Worm (Caenorhabditis elegans) whole organism, L2 larva: ENCODE results near the gene K04G11.3.

Source experiments
- C34F6.9 ChIP-seq: fragments of 150-350 bp; optimal IDR thresholded peaks from 2 replicates; lab custom pipeline; 2014; ENCODE audit warnings: missing biosample characterization, missing genetic modification characterization
- F13H6.1 ChIP-seq: sonication (generic microtip); optimal IDR thresholded peaks from 2 replicates; lab custom pipeline; 2016; ENCODE audit warnings: missing genetic modification characterization, missing compliant biosample characterization
- R02D3.7 ChIP-seq: fragments of 150-350 bp; optimal IDR thresholded peaks from 2 replicates; lab custom pipeline; 2014; ENCODE audit warnings: missing biosample characterization, missing genetic modification characterization
- Y55F3AM.14 ChIP-seq: fragments of 200-800 bp; sonication (Bioruptor generic); optimal IDR thresholded peaks from 2 replicates; lab custom pipeline; 2018; ENCODE audit warnings: mild to moderate bottlenecking, missing genetic modification characterization, missing compliant biosample characterization
- alr-1 ChIP-seq: fragments of 150-350 bp; optimal IDR thresholded peaks from 2 replicates; lab custom pipeline; 2014; ENCODE audit warnings: missing biosample characterization, missing genetic modification characterization
- aly-2 ChIP-seq: fragments of 150-350 bp; optimal IDR thresholded peaks from 2 replicates; lab custom pipeline; 2014; ENCODE audit warnings: missing biosample characterization, missing genetic modification characterization
- ama-1 ChIP-seq: fragments of 150-350 bp; optimal IDR thresholded peaks from 2 replicates; lab custom pipeline; 2018; ENCODE audit warnings: inconsistent platforms
- ceh-16 ChIP-seq: fragments of 150-350 bp; optimal IDR thresholded peaks from 2 replicates; lab custom pipeline; 2014; ENCODE audit warnings: missing biosample characterization, missing genetic modification characterization
- ceh-82 ChIP-seq: fragments of 150-350 bp; optimal IDR thresholded peaks from 2 replicates; lab custom pipeline; 2014; ENCODE audit warnings: missing biosample characterization, missing genetic modification characterization
- crh-2 ChIP-seq: sonication (generic microtip); optimal IDR thresholded peaks from 2 replicates; lab custom pipeline; 2017; ENCODE audit warnings: missing biosample characterization, missing genetic modification characterization
- dmd-4 ChIP-seq: sonication (generic microtip); optimal IDR thresholded peaks from 2 replicates; lab custom pipeline; 2017; ENCODE audit warnings: missing biosample characterization, missing genetic modification characterization
- egl-27 ChIP-seq: sonication (generic microtip); optimal IDR thresholded peaks from 3 replicates; lab custom pipeline; 2017; ENCODE audit warnings: missing biosample characterization, missing genetic modification reagents, missing genetic modification characterization
- elt-1 ChIP-seq: fragments of 150-350 bp; optimal IDR thresholded peaks from 2 replicates; lab custom pipeline; 2014; ENCODE audit warnings: missing biosample characterization, missing genetic modification characterization
- elt-3 ChIP-seq: sonication (generic microtip); optimal IDR thresholded peaks from 2 replicates; lab custom pipeline; 2017; ENCODE audit warnings: missing biosample characterization, missing genetic modification characterization
- fos-1 ChIP-seq: fragments of 150-350 bp; optimal IDR thresholded peaks from 2 replicates; lab custom pipeline; 2014; ENCODE audit warnings: missing biosample characterization, missing genetic modification characterization
- gmeb-1 ChIP-seq: fragments of 150-350 bp; optimal IDR thresholded peaks from 2 replicates; lab custom pipeline; 2014; ENCODE audit warnings: missing biosample characterization, missing genetic modification characterization
- lin-11 ChIP-seq: fragments of 150-350 bp; sonication (generic microtip); optimal IDR thresholded peaks from 2 replicates; lab custom pipeline; 2014; ENCODE audit warnings: missing biosample characterization, missing genetic modification characterization, inconsistent platforms, mixed read lengths
- lin-39 ChIP-seq: fragments of 150-350 bp; optimal IDR thresholded peaks from 2 replicates; lab custom pipeline; 2014; ENCODE audit warnings: missing biosample characterization, missing genetic modification reagents, missing genetic modification characterization
- lsy-2 ChIP-seq, 2 experiments: fragments of 150-350 bp in 1 of 2; sonication (generic microtip) in 1 of 2; optimal IDR thresholded peaks; 2 replicates each; lab custom pipeline; 2014 to 2017; ENCODE audit warnings: missing biosample characterization in 2 of 2, missing genetic modification characterization in 2 of 2
- mab-5 ChIP-seq: fragments of 150-350 bp; optimal IDR thresholded peaks from 2 replicates; lab custom pipeline; 2014; ENCODE audit warnings: missing biosample characterization, missing genetic modification characterization
- mbf-1 ChIP-seq: sonication (generic microtip); optimal IDR thresholded peaks from 2 replicates; lab custom pipeline; 2017; ENCODE audit warnings: missing biosample characterization, missing genetic modification characterization
- mdl-1 ChIP-seq, 2 experiments: fragments of 150-350 bp in 1 of 2; sonication (generic microtip) in 1 of 2; optimal IDR thresholded peaks; 2 replicates each; lab custom pipeline; 2017; ENCODE audit warnings: missing biosample characterization in 2 of 2, missing genetic modification characterization in 2 of 2
- nhr-11 ChIP-seq: fragments of 150-350 bp; optimal IDR thresholded peaks from 2 replicates; lab custom pipeline; 2014; ENCODE audit warnings: missing biosample characterization, missing genetic modification characterization
- nhr-12 ChIP-seq: fragments of 150-350 bp; optimal IDR thresholded peaks from 2 replicates; lab custom pipeline; 2014; ENCODE audit warnings: missing biosample characterization, missing genetic modification characterization
- nhr-21 ChIP-seq: fragments of 150-350 bp; optimal IDR thresholded peaks from 2 replicates; lab custom pipeline; 2014; ENCODE audit warnings: missing biosample characterization, missing genetic modification characterization
- nhr-237 ChIP-seq: fragments of 150-350 bp; optimal IDR thresholded peaks from 2 replicates; lab custom pipeline; 2014; ENCODE audit warnings: missing biosample characterization, missing genetic modification characterization
- nhr-25 ChIP-seq: fragments of 150-350 bp; sonication (generic microtip); optimal IDR thresholded peaks from 3 replicates; lab custom pipeline; 2014; ENCODE audit warnings: missing biosample characterization, missing genetic modification characterization
- nhr-6 ChIP-seq: fragments of 150-350 bp; optimal IDR thresholded peaks from 2 replicates; lab custom pipeline; 2014; ENCODE audit warnings: missing biosample characterization, missing genetic modification characterization
- nhr-77 ChIP-seq: fragments of 150-350 bp; optimal IDR thresholded peaks from 2 replicates; lab custom pipeline; 2014; ENCODE audit warnings: missing biosample characterization, missing genetic modification characterization
- sem-4 ChIP-seq: fragments of 150-350 bp; optimal IDR thresholded peaks from 2 replicates; lab custom pipeline; 2014; ENCODE audit warnings: missing biosample characterization, missing genetic modification reagents, missing genetic modification characterization
- skn-1 ChIP-seq: sonication (generic microtip); optimal IDR thresholded peaks from 2 replicates; lab custom pipeline; 2017; ENCODE audit warnings: missing biosample characterization, missing genetic modification characterization
- sma-3 ChIP-seq: sonication (generic microtip); optimal IDR thresholded peaks from 2 replicates; lab custom pipeline; 2016; ENCODE audit warnings: missing genetic modification reagents, missing genetic modification characterization, missing compliant biosample characterization
- sma-9 ChIP-seq, 2 experiments: fragments of 150-350 bp in 1 of 2; sonication (generic microtip) in 1 of 2; optimal IDR thresholded peaks; 2 replicates each; lab custom pipeline; 2014 to 2016; ENCODE audit warnings: missing genetic modification characterization in 2 of 2, mild to moderate bottlenecking in 1 of 2, missing biosample characterization in 1 of 2, missing compliant biosample characterization in 1 of 2, missing genetic modification reagents in 1 of 2, moderate library complexity in 1 of 2
- snpc-4 ChIP-seq: fragments of 150-350 bp; optimal IDR thresholded peaks from 2 replicates; lab custom pipeline; 2014; ENCODE audit warnings: missing biosample characterization, missing genetic modification characterization
- unc-39 ChIP-seq: fragments of 150-350 bp; optimal IDR thresholded peaks from 2 replicates; lab custom pipeline; 2014; ENCODE audit warnings: missing biosample characterization, missing genetic modification characterization
- unc-55 ChIP-seq: fragments of 150-350 bp; sonication (generic microtip); optimal IDR thresholded peaks from 3 replicates; lab custom pipeline; 2014; ENCODE audit warnings: missing biosample characterization, missing genetic modification reagents, missing genetic modification characterization
- unc-62 ChIP-seq: fragments of 150-350 bp; optimal IDR thresholded peaks from 2 replicates; lab custom pipeline; 2014; ENCODE audit warnings: missing biosample characterization, missing genetic modification reagents, missing genetic modification characterization
- zag-1 ChIP-seq: fragments of 150-350 bp; optimal IDR thresholded peaks from 2 replicates; lab custom pipeline; 2014; ENCODE audit warnings: missing biosample characterization, missing genetic modification characterization
- ztf-1 ChIP-seq: fragments of 200-800 bp; sonication (Bioruptor generic); conservative IDR thresholded peaks from 2 replicates; pipeline ENCODE4 v1.3.6; 2022; ENCODE audit warnings: missing genetic modification characterization, missing compliant biosample characterization
- ztf-11 ChIP-seq: sonication (generic microtip); optimal IDR thresholded peaks from 2 replicates; lab custom pipeline; 2017; ENCODE audit warnings: missing biosample characterization, missing genetic modification characterization
- ztf-4 ChIP-seq: fragments of 150-350 bp; optimal IDR thresholded peaks from 2 replicates; lab custom pipeline; 2014; ENCODE audit warnings: missing biosample characterization, missing genetic modification characterization

K04G11.3 gene

ce11 chrX:14359571-14359970 lies 12.1 kb upstream of the K04G11.3 start:
- no peak for TF ChIP-seq ama-1 (lab: Kevin White, UChicago)
- TF ChIP-seq nhr-11 = no peak
- no peak for TF ChIP-seq F13H6.1 (tag; lab: Kevin White, UChicago)
- TF ChIP-seq sem-4 (tag; lab: Kevin White, UChicago) = no peak
- TF ChIP-seq mab-5 (tag; lab: Kevin White, UChicago) = no peak
- no peak for TF ChIP-seq elt-3 (tag; lab: Kevin White, UChicago)
- no peak for TF ChIP-seq gmeb-1 (tag; lab: Kevin White, UChicago)
- no peak for TF ChIP-seq elt-1 (tag; lab: Kevin White, UChicago)
- no peak for TF ChIP-seq ztf-4 (tag; lab: Kevin White, UChicago)
- TF ChIP-seq sma-9 (GFP tag; optimal IDR thresholded peaks at IDR 0.05; lab: Kevin White, UChicago) = no peak
- no peak for TF ChIP-seq sma-9 (tag; optimal IDR thresholded peaks at IDR 0.05; lab: Kevin White, UChicago)
- TF ChIP-seq Y55F3AM.14 = no peak
- TF ChIP-seq zag-1 = no peak
- TF ChIP-seq unc-62 (GFP tag; lab: Kevin White, UChicago) = no peak
- no peak for TF ChIP-seq lin-11 (tag; lab: Kevin White, UChicago)
- TF ChIP-seq ceh-16 (tag; lab: Kevin White, UChicago) = no peak
- TF ChIP-seq nhr-21 = no peak
- no peak for TF ChIP-seq ztf-11 (tag; lab: Kevin White, UChicago)
- TF ChIP-seq ztf-1 (GFP tag; lab: Robert Waterston, UW) = no peak
- no peak for TF ChIP-seq egl-27 (tag; lab: Kevin White, UChicago)
- no peak for TF ChIP-seq C34F6.9 (tag; lab: Kevin White, UChicago)

DNA sequence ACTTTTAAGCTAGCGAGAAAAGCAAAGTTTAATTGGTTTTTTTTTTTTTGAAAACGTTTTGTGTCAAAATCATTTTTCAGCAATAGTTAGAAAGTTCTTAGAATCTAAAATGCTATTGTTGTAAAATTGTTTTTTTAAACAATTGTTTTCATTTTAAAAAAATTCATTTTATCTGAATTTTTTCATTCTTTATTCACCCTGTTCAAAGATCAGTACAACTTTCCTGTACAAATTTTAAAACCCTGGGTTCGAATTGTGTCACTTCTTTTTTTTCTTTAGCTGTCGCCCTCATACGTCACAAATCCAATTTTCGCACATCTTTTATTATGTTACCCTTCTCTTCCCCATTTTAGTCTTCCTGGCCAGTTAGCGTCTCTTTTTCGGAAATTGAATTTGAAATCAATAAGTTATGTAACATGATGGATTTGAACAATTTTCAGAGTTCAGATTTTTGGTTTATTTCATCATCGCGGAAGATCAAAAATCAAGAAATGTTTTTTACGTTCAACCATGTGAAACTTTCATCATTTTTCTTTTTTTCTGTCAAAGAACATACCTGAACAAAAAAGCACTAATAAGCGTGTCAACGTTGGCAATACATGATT lies 9.3 kb upstream of the K04G11.3 start:
- TF ChIP-seq zag-1 = no peak
- TF ChIP-seq ceh-82 = no peak
- no peak for TF ChIP-seq nhr-77 (tag; lab: Kevin White, UChicago)
- TF ChIP-seq F13H6.1 (tag; lab: Kevin White, UChicago) = peak; percentile 38
- TF ChIP-seq nhr-6 (tag; lab: Kevin White, UChicago) = no peak
- TF ChIP-seq egl-27 (tag; lab: Kevin White, UChicago) = peak; percentile 43
- peak; percentile 47 for TF ChIP-seq C34F6.9 (tag; lab: Kevin White, UChicago)
- no peak for TF ChIP-seq sem-4 (tag; lab: Kevin White, UChicago)
- TF ChIP-seq ztf-1 (GFP tag; lab: Robert Waterston, UW) = no peak
- peak in 1 of 2 experiments; percentile 46 for TF ChIP-seq lsy-2 (tag; optimal IDR thresholded peaks at IDR 0.05; lab: Kevin White, UChicago)
- TF ChIP-seq sma-9 (GFP tag; optimal IDR thresholded peaks at IDR 0.05; lab: Kevin White, UChicago) = peak; percentile 75
- TF ChIP-seq sma-9 (tag; optimal IDR thresholded peaks at IDR 0.05; lab: Kevin White, UChicago) = no peak
- peak; percentile 17 for TF ChIP-seq crh-2
- TF ChIP-seq, all 48 proteins: peak for 6

- TF ChIP-seq nhr-25 (tag; lab: Kevin White, UChicago) (no peak), sma-9 (GFP tag; optimal IDR thresholded peaks at IDR 0.05; lab: Kevin White, UChicago) (no peak), sma-9 (tag; optimal IDR thresholded peaks at IDR 0.05; lab: Kevin White, UChicago) (no peak), mbf-1 (no peak), R02D3.7 (tag; lab: Kevin White, UChicago) (no peak), egl-27 (tag; lab: Kevin White, UChicago) (no peak), alr-1 (tag; lab: Kevin White, UChicago) (no peak), Y55F3AM.14 (no peak), gmeb-1 (tag; lab: Kevin White, UChicago) (no peak), fos-1 (tag; lab: Kevin White, UChicago) (no peak), sem-4 (tag; lab: Kevin White, UChicago) (no peak), nhr-21 (no peak), unc-55 (GFP tag; lab: Kevin White, UChicago) (no peak), nhr-6 (tag; lab: Kevin White, UChicago) (no peak), nhr-77 (tag; lab: Kevin White, UChicago) (no peak)
Observed at ce11 chrX:14355034-14355433, 7.6 kb upstream of the K04G11.3 start.

- no peak for TF ChIP-seq snpc-4 (tag; lab: Kevin White, UChicago)
- TF ChIP-seq unc-62 (GFP tag; lab: Kevin White, UChicago) = no peak
- TF ChIP-seq nhr-237 (tag; lab: Kevin White, UChicago) = no peak
- TF ChIP-seq dmd-4 (tag; lab: Kevin White, UChicago) = no peak
- TF ChIP-seq mab-5 (tag; lab: Kevin White, UChicago) = no peak
- TF ChIP-seq sem-4 (tag; lab: Kevin White, UChicago) = no peak
- no peak for TF ChIP-seq egl-27 (tag; lab: Kevin White, UChicago)
- TF ChIP-seq lin-11 (tag; lab: Kevin White, UChicago) = no peak
- no peak for TF ChIP-seq zag-1
- no peak for TF ChIP-seq gmeb-1 (tag; lab: Kevin White, UChicago)
- no peak for TF ChIP-seq nhr-11
- no peak for TF ChIP-seq nhr-21
- TF ChIP-seq nhr-77 (tag; lab: Kevin White, UChicago) = no peak
- TF ChIP-seq nhr-6 (tag; lab: Kevin White, UChicago) = no peak
- TF ChIP-seq elt-1 (tag; lab: Kevin White, UChicago) = no peak
- no peak for TF ChIP-seq mbf-1
- TF ChIP-seq mdl-1 (tag; optimal IDR thresholded peaks at IDR 0.05; lab: Kevin White, UChicago) = no peak
- TF ChIP-seq ztf-1 (GFP tag; lab: Robert Waterston, UW) = no peak
- TF ChIP-seq unc-55 (GFP tag; lab: Kevin White, UChicago) = peak; percentile 67
- peak; percentile 21 for TF ChIP-seq crh-2
- TF ChIP-seq sma-9 (GFP tag; optimal IDR thresholded peaks at IDR 0.05; lab: Kevin White, UChicago) = peak; percentile 4
- no peak for TF ChIP-seq sma-9 (tag; optimal IDR thresholded peaks at IDR 0.05; lab: Kevin White, UChicago)
- TF ChIP-seq lin-39 = no peak
- no peak for TF ChIP-seq nhr-12 (tag; lab: Kevin White, UChicago)
- no peak for TF ChIP-seq F13H6.1 (tag; lab: Kevin White, UChicago)
- no peak for TF ChIP-seq ceh-16 (tag; lab: Kevin White, UChicago)
- no peak for TF ChIP-seq ceh-82
- TF ChIP-seq aly-2 (tag; lab: Kevin White, UChicago) = no peak
- no peak for TF ChIP-seq sma-3 (GFP tag; lab: Kevin White, UChicago)
- TF ChIP-seq unc-39 (tag; lab: Kevin White, UChicago) = no peak
- no peak for TF ChIP-seq skn-1
- TF ChIP-seq elt-3 (tag; lab: Kevin White, UChicago) = no peak
Observed at ce11 chrX:14349690-14350168, 2.3 kb upstream of the K04G11.3 start, which contains the start of gene wdr-5.2. wdr-5.2 (plus strand) TSS chrX:14350118.
